Worm (Caenorhabditis elegans) whole organism, L4 larva: ENCODE data around the gene F16H6.7.

Source experiments
- lin-13 ChIP-seq: fragments of 150-350 bp; optimal IDR thresholded peaks from 2 replicates; lab custom pipeline; 2014; ENCODE audit warnings: missing biosample characterization, missing genetic modification reagents, missing genetic modification characterization
- lin-39 ChIP-seq: fragments of 150-350 bp; optimal IDR thresholded peaks from 2 replicates; lab custom pipeline; 2014; ENCODE audit warnings: missing biosample characterization, missing genetic modification reagents, missing genetic modification characterization

DNA sequence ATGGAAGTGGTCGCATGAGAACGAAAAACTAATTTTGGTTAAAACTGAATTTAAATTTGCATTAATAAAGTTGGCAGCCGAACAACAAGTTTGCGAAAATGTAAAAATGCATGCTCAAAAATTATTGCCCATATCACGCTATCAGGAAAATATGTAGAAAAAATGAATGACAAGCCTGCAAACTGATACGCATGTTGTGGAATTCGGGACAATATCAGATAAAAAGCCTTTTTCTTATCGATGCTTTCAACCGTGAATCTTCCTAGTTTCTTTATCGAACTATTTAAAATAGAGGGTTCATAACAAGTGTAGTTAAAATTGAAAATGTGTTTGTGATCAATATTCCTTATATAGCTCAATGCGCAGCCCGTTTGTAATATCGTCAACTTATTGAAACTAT is 37.1 kb upstream of the F16H6.7 start:
- TF ChIP-seq lin-39 (tag; lab: Kevin White, UChicago) (no peak), lin-13 (GFP tag; lab: Kevin White, UChicago) (no peak)
